Fruit fly (Drosophila melanogaster) whole organism, prepupa: ENCODE data around the gene Jhbp15.

Experiments
- Blimp-1 ChIP-seq: fragments of 200-800 bp; sonication (Bioruptor generic); optimal IDR thresholded peaks from 3 replicates; lab custom pipeline; 2017; ENCODE audit warnings: missing biosample characterization, missing genetic modification characterization, mild to moderate bottlenecking, moderate library complexity, missing genetic modification reagents
- CG10631 ChIP-seq: fragments of 200-800 bp; sonication (Bioruptor generic); optimal IDR thresholded peaks from 2 replicates; lab custom pipeline; 2016; ENCODE audit warnings: missing biosample characterization, missing genetic modification characterization
- CG11762 ChIP-seq: fragments of 200-800 bp; sonication (Bioruptor generic); optimal IDR thresholded peaks from 3 replicates; lab custom pipeline; 2016; ENCODE audit warnings: missing biosample characterization, missing genetic modification characterization; ENCODE audit not compliant: insufficient read depth
- CG11902 ChIP-seq: fragments of 200-800 bp; sonication (Bioruptor generic); optimal IDR thresholded peaks from 3 replicates; lab custom pipeline; 2016; ENCODE audit warnings: missing biosample characterization, missing genetic modification characterization
- CG15336 ChIP-seq: fragments of 200-800 bp; sonication (Bioruptor generic); IDR thresholded peaks from 2 replicates; pipeline ENCODE4 v1.3.6; 2022; ENCODE audit warnings: missing biosample characterization, missing genetic modification characterization
- CG3032 ChIP-seq: fragments of 200-800 bp; optimal IDR thresholded peaks from 2 replicates; lab custom pipeline; 2019; ENCODE audit warnings: missing biosample characterization, mild to moderate bottlenecking, missing genetic modification characterization, moderate library complexity
- CG31627 ChIP-seq: fragments of 200-800 bp; sonication (Bioruptor generic); optimal IDR thresholded peaks from 3 replicates; lab custom pipeline; 2016; ENCODE audit warnings: missing biosample characterization, missing genetic modification characterization
- CG32006 ChIP-seq: fragments of 200-800 bp; sonication (Bioruptor generic); optimal IDR thresholded peaks from 3 replicates; lab custom pipeline; 2017; ENCODE audit warnings: missing biosample characterization, mild to moderate bottlenecking, missing genetic modification characterization
- CG3919 ChIP-seq: fragments of 200-800 bp; sonication (Bioruptor generic); optimal IDR thresholded peaks from 3 replicates; lab custom pipeline; 2016; ENCODE audit warnings: missing biosample characterization, missing genetic modification characterization
- CG4318 ChIP-seq: fragments of 200-800 bp; sonication (Bioruptor generic); optimal IDR thresholded peaks from 3 replicates; lab custom pipeline; 2017; ENCODE audit warnings: missing biosample characterization, mild to moderate bottlenecking, missing genetic modification characterization
- CG6276 ChIP-seq: fragments of 200-800 bp; sonication (Bioruptor generic); optimal IDR thresholded peaks from 2 replicates; lab custom pipeline; 2017; ENCODE audit warnings: missing biosample characterization, mild to moderate bottlenecking, missing genetic modification characterization
- CG6792 ChIP-seq: fragments of 200-800 bp; sonication (Bioruptor generic); optimal IDR thresholded peaks from 3 replicates; lab custom pipeline; 2016; ENCODE audit warnings: missing biosample characterization, missing genetic modification characterization
- CG6854 ChIP-seq: fragments of 200-800 bp; sonication (Bioruptor generic); optimal IDR thresholded peaks from 2 replicates; lab custom pipeline; 2017; ENCODE audit warnings: missing biosample characterization, mild to moderate bottlenecking, missing genetic modification characterization
- CG7368 ChIP-seq: fragments of 200-800 bp; sonication (Bioruptor generic); optimal IDR thresholded peaks from 3 replicates; lab custom pipeline; 2016; ENCODE audit warnings: missing biosample characterization, missing genetic modification characterization
- CG8119 ChIP-seq: fragments of 200-800 bp; sonication (Bioruptor generic); IDR thresholded peaks from 3 replicates; pipeline ENCODE4 v1.3.6; 2022; ENCODE audit warnings: missing biosample characterization, missing genetic modification characterization
- Eip75B ChIP-seq: fragments of 200-800 bp; sonication (Bioruptor generic); optimal IDR thresholded peaks from 3 replicates; lab custom pipeline; 2016; ENCODE audit warnings: missing biosample characterization, missing genetic modification characterization
- Eip78C ChIP-seq: fragments of 200-800 bp; sonication (Bioruptor generic); peaks from one replicate; lab custom pipeline; 2016; ENCODE audit warnings: missing biosample characterization, missing genetic modification characterization
- Eip93F ChIP-seq: fragments of 200-800 bp; sonication (Bioruptor generic); optimal IDR thresholded peaks from 2 replicates; lab custom pipeline; 2016; ENCODE audit warnings: missing biosample characterization, mild to moderate bottlenecking, missing genetic modification characterization
- Ets96B ChIP-seq: fragments of 200-800 bp; optimal IDR thresholded peaks from 2 replicates; lab custom pipeline; 2019; ENCODE audit warnings: missing biosample characterization, mild to moderate bottlenecking, missing genetic modification characterization, moderate library complexity
- Hr39 ChIP-seq: fragments of 200-800 bp; sonication (Bioruptor generic); optimal IDR thresholded peaks from 2 replicates; lab custom pipeline; 2016; ENCODE audit warnings: missing biosample characterization, missing genetic modification characterization
- Lpt ChIP-seq: fragments of 200-800 bp; sonication (Bioruptor generic); optimal IDR thresholded peaks from 3 replicates; lab custom pipeline; 2016; ENCODE audit warnings: missing biosample characterization, missing genetic modification characterization
- OdsH ChIP-seq: fragments of 200-800 bp; sonication (Bioruptor generic); optimal IDR thresholded peaks from 3 replicates; lab custom pipeline; 2016; ENCODE audit warnings: missing biosample characterization, missing genetic modification characterization
- Sox102F ChIP-seq: fragments of 200-800 bp; sonication (Bioruptor generic); optimal IDR thresholded peaks from 2 replicates; lab custom pipeline; 2016; ENCODE audit warnings: missing biosample characterization, mild to moderate bottlenecking, missing genetic modification characterization
- Sox14 ChIP-seq: fragments of 200-800 bp; sonication (Bioruptor generic); optimal IDR thresholded peaks from 3 replicates; lab custom pipeline; 2016; ENCODE audit warnings: missing biosample characterization, missing genetic modification characterization
- Sox15 ChIP-seq: fragments of 200-800 bp; sonication (Bioruptor generic); optimal IDR thresholded peaks from 3 replicates; lab custom pipeline; 2016; ENCODE audit warnings: missing biosample characterization, missing genetic modification characterization
- achi ChIP-seq: fragments of 200-800 bp; sonication (Bioruptor generic); optimal IDR thresholded peaks from 3 replicates; lab custom pipeline; 2016; ENCODE audit warnings: missing biosample characterization, missing genetic modification characterization
- cyc ChIP-seq: fragments of 200-800 bp; sonication (Bioruptor generic); optimal IDR thresholded peaks from 3 replicates; lab custom pipeline; 2016; ENCODE audit warnings: missing biosample characterization, missing genetic modification characterization
- dac ChIP-seq: fragments of 200-800 bp; sonication (Bioruptor generic); optimal IDR thresholded peaks from 2 replicates; lab custom pipeline; 2017; ENCODE audit warnings: missing biosample characterization, mild to moderate bottlenecking, missing genetic modification characterization
- dsx ChIP-seq: fragments of 200-800 bp; optimal IDR thresholded peaks from 3 replicates; lab custom pipeline; 2019; ENCODE audit warnings: missing biosample characterization, mild to moderate bottlenecking, missing genetic modification characterization, moderate library complexity; ENCODE audit not compliant: poor library complexity, severe bottlenecking
- esn ChIP-seq: fragments of 200-800 bp; sonication (Bioruptor generic); optimal IDR thresholded peaks from 2 replicates; lab custom pipeline; 2016; ENCODE audit warnings: missing biosample characterization, mild to moderate bottlenecking, missing genetic modification characterization, moderate library complexity
- fd85E ChIP-seq: fragments of 200-800 bp; sonication (Bioruptor generic); optimal IDR thresholded peaks from 3 replicates; lab custom pipeline; 2016; ENCODE audit warnings: missing biosample characterization, missing genetic modification characterization
- fkh ChIP-seq: fragments of 200-800 bp; sonication (Bioruptor generic); optimal IDR thresholded peaks from 3 replicates; lab custom pipeline; 2017; ENCODE audit warnings: missing biosample characterization, mild to moderate bottlenecking, missing genetic modification characterization, moderate library complexity
- lz ChIP-seq: fragments of 200-800 bp; sonication (Bioruptor generic); optimal IDR thresholded peaks from 3 replicates; lab custom pipeline; 2016; ENCODE audit warnings: missing biosample characterization, missing genetic modification characterization
- net ChIP-seq: fragments of 200-800 bp; sonication (Bioruptor generic); optimal IDR thresholded peaks from 3 replicates; lab custom pipeline; 2016; ENCODE audit warnings: missing biosample characterization, missing genetic modification characterization
- salr ChIP-seq, 2 experiments: fragments of 200-800 bp; sonication (Bioruptor generic); optimal IDR thresholded peaks; 3 replicates each; lab custom pipeline; 2016 to 2018; ENCODE audit warnings: missing biosample characterization in 2 of 2, missing genetic modification characterization in 2 of 2, mild to moderate bottlenecking in 1 of 2
- ss ChIP-seq, 2 experiments: fragments of 200-800 bp; sonication (Bioruptor generic); optimal IDR thresholded peaks; 2 replicates in 1 of 2; 3 replicates in 1 of 2; lab custom pipeline; 2017 to 2018; ENCODE audit warnings: mild to moderate bottlenecking in 2 of 2, missing biosample characterization in 2 of 2, missing genetic modification characterization in 2 of 2, moderate library complexity in 1 of 2
- svp ChIP-seq: fragments of 200-800 bp; sonication (Bioruptor generic); peaks from one replicate; lab custom pipeline; 2016; ENCODE audit warnings: missing biosample characterization, missing genetic modification characterization
- topi ChIP-seq: fragments of 200-800 bp; sonication (Bioruptor generic); optimal IDR thresholded peaks from 3 replicates; lab custom pipeline; 2016; ENCODE audit warnings: missing biosample characterization, missing genetic modification characterization
- vri ChIP-seq: fragments of 200-800 bp; sonication (Bioruptor generic); optimal IDR thresholded peaks from 3 replicates; lab custom pipeline; 2016; ENCODE audit warnings: missing biosample characterization, mild to moderate bottlenecking, missing genetic modification characterization

The Jhbp15 gene

dm6 chr3R:21017464-21018080 lies 33.2 kb downstream of the Jhbp15 start, which contains the start of gene Rlip (continued):
- TF ChIP-seq Sox15 (GFP tag; lab: Kevin White, UChicago) (no peak), CG11762 (GFP tag; lab: Kevin White, UChicago) (peak; percentile 40), CG10631 (peak; percentile 39), cyc (peak; percentile 65), Eip78C (GFP tag; lab: Kevin White, UChicago) (peak; percentile 47), CG8119 (no peak), esn (GFP tag; lab: Kevin White, UChicago) (peak; percentile 50), achi (no peak), fkh (peak; percentile 76), CG7368 (peak; percentile 11), CG31627 (GFP tag; lab: Kevin White, UChicago) (peak; percentile 45), fd85E (GFP tag; lab: Kevin White, UChicago) (no peak), CG11902 (GFP tag; lab: Kevin White, UChicago) (peak; percentile 52), CG4318 (GFP tag; lab: Kevin White, UChicago) (no peak), salr (GFP tag; optimal IDR thresholded peaks at IDR 0.05; lab: Kevin White, UChicago) (no peak), net (GFP tag; lab: Kevin White, UChicago) (no peak), svp (GFP tag; lab: Kevin White, UChicago) (peak; percentile 67), dsx (peak; percentile 1), CG3919 (peak; percentile 61), CG6276 (GFP tag; lab: Kevin White, UChicago) (peak; percentile 19), vri (GFP tag; lab: Kevin White, UChicago) (peak; percentile 49), Eip75B (GFP tag; lab: Kevin White, UChicago) (peak; percentile 15), lz (GFP tag; lab: Kevin White, UChicago) (peak; percentile 53), Ets96B (tag; lab: Kevin White, UChicago) (peak; percentile 68), CG3032 (tag; lab: Kevin White, UChicago) (peak; percentile 62), CG6792 (GFP tag; lab: Kevin White, UChicago) (peak; percentile 14), Blimp-1 (no peak), Sox102F (no peak)

- TF ChIP-seq CG6792 (GFP tag; lab: Kevin White, UChicago) (no peak), esn (GFP tag; lab: Kevin White, UChicago) (no peak), fkh (peak; percentile 60), topi (GFP tag; lab: Kevin White, UChicago) (peak; percentile 13), svp (GFP tag; lab: Kevin White, UChicago) (peak; percentile 96), CG11762 (GFP tag; lab: Kevin White, UChicago) (no peak), vri (GFP tag; lab: Kevin White, UChicago) (peak; percentile 93), CG6854 (no peak), CG3919 (peak; percentile 3), Eip78C (GFP tag; lab: Kevin White, UChicago) (peak; percentile 72)
These were observed 35.1 kb downstream of the Jhbp15 start, which contains the start of gene CG5697 for dm6 chr3R:21015636-21016035. Gene CG5697 (plus strand): TSS chr3R:21015949.

- TF ChIP-seq Eip75B (GFP tag; lab: Kevin White, UChicago), result no peak
- TF ChIP-seq Hr39 (GFP tag; lab: Kevin White, UChicago), result no peak
- no peak for TF ChIP-seq Eip93F (GFP tag; lab: Kevin White, UChicago)
- TF ChIP-seq fd85E (GFP tag; lab: Kevin White, UChicago), result no peak
- no peak for TF ChIP-seq Lpt (GFP tag; lab: Kevin White, UChicago)
- TF ChIP-seq CG6792 (GFP tag; lab: Kevin White, UChicago), result no peak
- no peak for TF ChIP-seq CG15336 (GFP tag; lab: Robert Waterston, UW)
- TF ChIP-seq Sox14 (GFP tag; lab: Kevin White, UChicago), result no peak
- TF ChIP-seq CG11902 (GFP tag; lab: Kevin White, UChicago), result no peak
- no peak for TF ChIP-seq CG32006 (GFP tag; lab: Kevin White, UChicago)
- no peak for TF ChIP-seq dac (GFP tag; lab: Kevin White, UChicago)
- no peak for TF ChIP-seq topi (GFP tag; lab: Kevin White, UChicago)
- no peak for TF ChIP-seq ss (GFP tag; optimal IDR thresholded peaks at IDR 0.05; lab: Kevin White, UChicago)
- TF ChIP-seq dsx, result no peak
- TF ChIP-seq CG31627 (GFP tag; lab: Kevin White, UChicago), result no peak
- no peak for TF ChIP-seq OdsH
These were observed 37.0 kb downstream of the Jhbp15 start for dm6 chr3R:21013780-21014179.
